Worm (Caenorhabditis elegans) whole organism, L4 larva: ENCODE results near the gene twk-25.

Source experiments
- ceh-44 ChIP-seq: fragments of 200-800 bp; sonication (Bioruptor generic); IDR thresholded peaks from 2 replicates; pipeline ENCODE4 v1.3.6; 2022; ENCODE audit warnings: missing genetic modification reagents, missing genetic modification characterization, missing compliant biosample characterization
- ceh-62 ChIP-seq: sonication (generic microtip); optimal IDR thresholded peaks from 2 replicates; lab custom pipeline; 2017; ENCODE audit warnings: missing biosample characterization, missing genetic modification characterization
- daf-16 ChIP-seq, 3 experiments: sonication (generic microtip); optimal IDR thresholded peaks; 2 replicates each; lab custom pipeline; 2016 to 2017; ENCODE audit warnings: missing genetic modification characterization in 3 of 3, missing genetic modification reagents in 3 of 3, mild to moderate bottlenecking in 2 of 3, missing compliant biosample characterization in 2 of 3, missing biosample characterization in 1 of 3, moderate library complexity in 1 of 3
- dmd-6 ChIP-seq: fragments of 200-800 bp; sonication (Bioruptor generic); IDR thresholded peaks from 2 replicates; pipeline ENCODE4 v1.3.6; 2022; ENCODE audit warnings: missing genetic modification reagents, missing genetic modification characterization, missing compliant biosample characterization
- dve-1 ChIP-seq: sonication (generic microtip); optimal IDR thresholded peaks from 2 replicates; lab custom pipeline; 2017; ENCODE audit warnings: antibody characterized with exemption, mild to moderate bottlenecking, missing genetic modification characterization, missing compliant biosample characterization; ENCODE audit not compliant: insufficient read depth
- gei-8 ChIP-seq: fragments of 200-800 bp; sonication (Bioruptor generic); optimal IDR thresholded peaks from 2 replicates; lab custom pipeline; 2018; ENCODE audit warnings: mild to moderate bottlenecking, missing genetic modification characterization, missing compliant biosample characterization
- hlh-11 ChIP-seq: fragments of 200-800 bp; sonication (Bioruptor generic); optimal IDR thresholded peaks from 2 replicates; lab custom pipeline; 2018; ENCODE audit warnings: mild to moderate bottlenecking, missing genetic modification characterization, missing compliant biosample characterization
- lir-3 ChIP-seq: sonication (generic microtip); optimal IDR thresholded peaks from 2 replicates; lab custom pipeline; 2016; ENCODE audit warnings: mild to moderate bottlenecking, missing genetic modification characterization, missing compliant biosample characterization
- mdl-1 ChIP-seq, 2 experiments: fragments of 150-350 bp in 1 of 2; sonication (generic microtip) in 1 of 2; optimal IDR thresholded peaks; 2 replicates each; lab custom pipeline; 2014 to 2017; ENCODE audit warnings: missing biosample characterization in 2 of 2, missing genetic modification characterization in 2 of 2
- nhr-237 ChIP-seq: sonication (generic microtip); optimal IDR thresholded peaks from 2 replicates; lab custom pipeline; 2017; ENCODE audit warnings: missing biosample characterization, missing genetic modification characterization
- pha-4 ChIP-seq, 2 experiments: fragments of 150-350 bp in 1 of 2; fragments of 200-800 bp in 1 of 2; sonication (Bioruptor generic) in 1 of 2; IDR thresholded peaks in 1 of 2; optimal IDR thresholded peaks in 1 of 2; 2 replicates each; pipeline versions ENCODE4 v1.3.6 to Lab custom; 2014 to 2022; ENCODE audit warnings: missing genetic modification characterization in 2 of 2, missing genetic modification reagents in 2 of 2, missing biosample characterization in 1 of 2, missing compliant biosample characterization in 1 of 2
- skn-1 ChIP-seq: fragments of 150-350 bp; optimal IDR thresholded peaks from 2 replicates; lab custom pipeline; 2014; ENCODE audit warnings: missing biosample characterization, missing genetic modification characterization
- unc-130 ChIP-seq: sonication (generic microtip); optimal IDR thresholded peaks from 2 replicates; lab custom pipeline; 2016; ENCODE audit warnings: missing genetic modification reagents, missing genetic modification characterization, missing compliant biosample characterization
- ztf-11 ChIP-seq: fragments of 150-350 bp; optimal IDR thresholded peaks from 2 replicates; lab custom pipeline; 2014; ENCODE audit warnings: missing biosample characterization, missing genetic modification characterization

- TF ChIP-seq gei-8 (no peak), skn-1 (tag; lab: Kevin White, UChicago) (no peak), dmd-6 (no peak), daf-16 (GFP tag; optimal IDR thresholded peaks at IDR 0.05; lab: Kevin White, UChicago) (no peak), daf-16 (tag; optimal IDR thresholded peaks at IDR 0.05; lab: Kevin White, UChicago) (no peak), ceh-62 (tag; lab: Kevin White, UChicago) (no peak), nhr-237 (tag; lab: Kevin White, UChicago) (no peak), ztf-11 (tag; lab: Kevin White, UChicago) (no peak), mdl-1 (tag; optimal IDR thresholded peaks at IDR 0.05; lab: Kevin White, UChicago) (no peak), ceh-44 (GFP tag; lab: Robert Waterston, UW) (no peak), dve-1 (tag; lab: Kevin White, UChicago) (no peak), hlh-11 (tag; lab: Kevin White, UChicago) (no peak), unc-130 (no peak), pha-4 (GFP tag; IDR thresholded peaks at IDR 0.05; lab: Robert Waterston, UW) (no peak), pha-4 (tag; optimal IDR thresholded peaks at IDR 0.05; lab: Kevin White, UChicago) (no peak), lir-3 (tag; lab: Kevin White, UChicago) (no peak)
Observed at ce11 chrIV:11486859-11487258, 17.7 kb upstream of the twk-25 start.
